Fruit fly (Drosophila melanogaster) whole organism, embryonic: ENCODE results near the gene CG5080.
A peak's percentile ranks its signal among the peaks of the same experiment; 100 is the strongest.

ENCODE experiments used
- Bteb2 ChIP-seq: fragments of 200-800 bp; sonication (Bioruptor generic); optimal IDR thresholded peaks from 2 replicates; lab custom pipeline; 2016; ENCODE audit warnings: missing biosample characterization, missing genetic modification characterization
- CG10654 ChIP-seq: fragments of 200-800 bp; sonication (Bioruptor generic); optimal IDR thresholded peaks from 2 replicates; lab custom pipeline; 2016; ENCODE audit warnings: missing biosample characterization, missing genetic modification characterization
- CG11085 ChIP-seq: fragments of 200-800 bp; sonication (Bioruptor generic); IDR thresholded peaks from 2 replicates; pipeline ENCODE4 v1.3.6; 2022; ENCODE audit warnings: missing biosample characterization, missing genetic modification characterization
- CG12299 ChIP-seq: fragments of 200-800 bp; sonication (Bioruptor generic); optimal IDR thresholded peaks from 2 replicates; lab custom pipeline; 2018; ENCODE audit warnings: missing biosample characterization, mild to moderate bottlenecking, missing genetic modification characterization
- CG12769 ChIP-seq: fragments of 200-800 bp; sonication (Bioruptor generic); optimal IDR thresholded peaks from 2 replicates; lab custom pipeline; 2019; ENCODE audit warnings: missing biosample characterization, mild to moderate bottlenecking, missing genetic modification characterization, moderate library complexity
- CG14667 ChIP-seq: fragments of 200-800 bp; sonication (Bioruptor generic); IDR thresholded peaks from 2 replicates; pipeline ENCODE4 v1.3.6; 2022; ENCODE audit warnings: missing biosample characterization, missing genetic modification characterization
- CG17359 ChIP-seq: fragments of 200-800 bp; sonication (Bioruptor generic); optimal IDR thresholded peaks from 3 replicates; lab custom pipeline; 2018; ENCODE audit warnings: missing biosample characterization, mild to moderate bottlenecking, missing genetic modification characterization, moderate library complexity
- CG17829 ChIP-seq: fragments of 200-800 bp; optimal IDR thresholded peaks from 2 replicates; lab custom pipeline; 2019; ENCODE audit warnings: missing biosample characterization, mild to moderate bottlenecking, missing genetic modification characterization, moderate library complexity
- CG32772 ChIP-seq: fragments of 200-800 bp; sonication (Bioruptor generic); IDR thresholded peaks from 2 replicates; pipeline ENCODE4 v1.3.6; 2022; ENCODE audit warnings: missing biosample characterization, missing genetic modification characterization
- CG5953 ChIP-seq: fragments of 200-800 bp; sonication (Bioruptor generic); IDR thresholded peaks from 2 replicates; pipeline ENCODE4 v1.3.6; 2022; ENCODE audit warnings: missing biosample characterization, missing genetic modification characterization
- CG9876 ChIP-seq: fragments of 200-800 bp; sonication (Bioruptor generic); optimal IDR thresholded peaks from 2 replicates; lab custom pipeline; 2016; ENCODE audit warnings: missing biosample characterization, missing genetic modification characterization
- CG9932 ChIP-seq: fragments of 200-800 bp; sonication (Bioruptor generic); IDR thresholded peaks from 2 replicates; pipeline ENCODE4 v1.3.6; 2022; ENCODE audit warnings: missing biosample characterization, missing genetic modification characterization
- CTCF ChIP-seq: fragments of 200-800 bp; sonication (Bioruptor generic); optimal IDR thresholded peaks from 2 replicates; lab custom pipeline; 2017; ENCODE audit warnings: missing biosample characterization, mild to moderate bottlenecking, missing genetic modification characterization, moderate library complexity
- Camta ChIP-seq: fragments of 200-800 bp; sonication (Bioruptor generic); optimal IDR thresholded peaks from 2 replicates; lab custom pipeline; 2016; ENCODE audit warnings: missing biosample characterization, missing genetic modification characterization
- Elba2 ChIP-seq: fragments of 200-800 bp; sonication (Bioruptor generic); optimal IDR thresholded peaks from 3 replicates; lab custom pipeline; 2016; ENCODE audit warnings: missing biosample characterization, missing genetic modification characterization
- Gsc ChIP-seq: fragments of 200-800 bp; sonication (Bioruptor generic); IDR thresholded peaks from 2 replicates; pipeline ENCODE4 v1.3.6; 2022; ENCODE audit warnings: missing biosample characterization, missing genetic modification characterization
- Gug ChIP-seq: fragments of 200-800 bp; sonication (Bioruptor generic); IDR thresholded peaks from 4 replicates; pipeline ENCODE4 v1.3.6; 2022; ENCODE audit warnings: missing biosample characterization, missing genetic modification characterization
- Hand ChIP-seq: fragments of 200-800 bp; sonication (Bioruptor generic); optimal IDR thresholded peaks from 2 replicates; lab custom pipeline; 2017; ENCODE audit warnings: mild to moderate bottlenecking, missing biosample characterization, missing genetic modification reagents, missing genetic modification characterization
- Hr78 ChIP-seq, 2 experiments: fragments of 200-800 bp in 1 of 2; fragments of >200 bp in 1 of 2; sonication (Bioruptor generic) in 1 of 2; optimal IDR thresholded peaks; 2 replicates each; lab custom pipeline; 2017 to 2019; ENCODE audit warnings: missing biosample characterization in 2 of 2, missing genetic modification characterization in 2 of 2, mild to moderate bottlenecking in 1 of 2, moderate library complexity in 1 of 2
- Mes4 ChIP-seq: fragments of 200-800 bp; sonication (Bioruptor generic); optimal IDR thresholded peaks from 2 replicates; lab custom pipeline; 2016; ENCODE audit warnings: missing biosample characterization, missing genetic modification characterization
- NC2α ChIP-seq: fragments of 200-800 bp; sonication (Bioruptor generic); optimal IDR thresholded peaks from 2 replicates; lab custom pipeline; 2016; ENCODE audit warnings: missing biosample characterization, missing genetic modification characterization
- Nf-YC ChIP-seq: fragments of 200-800 bp; optimal IDR thresholded peaks from 3 replicates; lab custom pipeline; 2019; ENCODE audit warnings: missing biosample characterization, mild to moderate bottlenecking, missing genetic modification characterization, moderate library complexity
- NfI ChIP-seq: fragments of 200-800 bp; sonication (Bioruptor generic); optimal IDR thresholded peaks from 3 replicates; lab custom pipeline; 2018; ENCODE audit warnings: missing biosample characterization, mild to moderate bottlenecking, missing genetic modification characterization, moderate library complexity
- Oli ChIP-seq: fragments of 200-800 bp; sonication (Bioruptor generic); optimal IDR thresholded peaks from 2 replicates; lab custom pipeline; 2018; ENCODE audit warnings: missing biosample characterization, mild to moderate bottlenecking, missing genetic modification characterization, moderate library complexity
- Pdp1 ChIP-seq, 2 experiments: fragments of 200-800 bp; sonication (Bioruptor generic); optimal IDR thresholded peaks; 3 replicates each; lab custom pipeline; 2016; ENCODE audit warnings: missing biosample characterization in 2 of 2, missing genetic modification characterization in 2 of 2, mild to moderate bottlenecking in 1 of 2, moderate library complexity in 1 of 2
- TFAM ChIP-seq: fragments of 200-800 bp; sonication (Bioruptor generic); optimal IDR thresholded peaks from 2 replicates; lab custom pipeline; 2017; ENCODE audit warnings: missing biosample characterization, missing genetic modification characterization, inconsistent platforms
- Trl ChIP-seq, 3 experiments: fragments of >200 bp in 2 of 3; fragments of 200-800 bp in 1 of 3; sonication (Bioruptor generic) in 1 of 3; optimal IDR thresholded peaks; 2 replicates in 1 of 3; 3 replicates in 2 of 3; lab custom pipeline; 2016 to 2017; ENCODE audit warnings: missing biosample characterization in 1 of 3, missing genetic modification characterization in 1 of 3
- Usf ChIP-seq: fragments of 200-800 bp; sonication (Bioruptor generic); optimal IDR thresholded peaks from 2 replicates; lab custom pipeline; 2017; ENCODE audit warnings: missing genotype, missing biosample characterization, missing genetic modification characterization
- abd-A ChIP-seq: fragments of 200-800 bp; sonication (Bioruptor generic); optimal IDR thresholded peaks from 3 replicates; lab custom pipeline; 2019; ENCODE audit warnings: missing biosample characterization, mild to moderate bottlenecking, missing genetic modification characterization, moderate library complexity
- ap ChIP-seq: fragments of 200-800 bp; sonication (Bioruptor generic); IDR thresholded peaks from 2 replicates; pipeline ENCODE4 v1.3.6; 2022; ENCODE audit warnings: missing biosample characterization, missing genetic modification characterization
- chm ChIP-seq: fragments of 200-800 bp; sonication (Bioruptor generic); IDR thresholded peaks from 2 replicates; pipeline ENCODE4 v1.3.6; 2022; ENCODE audit warnings: missing biosample characterization, missing genetic modification characterization
- dimm ChIP-seq: fragments of 200-800 bp; sonication (Bioruptor generic); IDR thresholded peaks from 2 replicates; pipeline ENCODE4 v1.3.6; 2022; ENCODE audit warnings: missing biosample characterization, missing genetic modification characterization
- disco-r ChIP-seq: fragments of 200-800 bp; sonication (Bioruptor generic); optimal IDR thresholded peaks from 2 replicates; lab custom pipeline; 2016; ENCODE audit warnings: missing biosample characterization, missing genetic modification characterization
- dm ChIP-seq: fragments of 200-800 bp; sonication (Bioruptor generic); optimal IDR thresholded peaks from 3 replicates; lab custom pipeline; 2016; ENCODE audit warnings: missing biosample characterization, missing genetic modification characterization
- en ChIP-seq: fragments of 200-800 bp; sonication (Bioruptor generic); optimal IDR thresholded peaks from 2 replicates; lab custom pipeline; 2016; ENCODE audit warnings: missing biosample characterization, missing genetic modification characterization
- fd3F ChIP-seq: fragments of 200-800 bp; sonication (Bioruptor generic); optimal IDR thresholded peaks from 2 replicates; lab custom pipeline; 2018; ENCODE audit warnings: missing biosample characterization, mild to moderate bottlenecking, missing genetic modification characterization, moderate library complexity
- gce ChIP-seq: fragments of 200-800 bp; sonication (Bioruptor generic); IDR thresholded peaks from 3 replicates; pipeline ENCODE4 v1.3.6; 2022; ENCODE audit warnings: missing biosample characterization, missing genetic modification characterization
- gfzf ChIP-seq: fragments of 200-800 bp; sonication (Bioruptor generic); optimal IDR thresholded peaks from 2 replicates; lab custom pipeline; 2016; ENCODE audit warnings: missing biosample characterization, mild to moderate bottlenecking, missing genetic modification characterization, moderate library complexity
- grn ChIP-seq: fragments of 200-800 bp; sonication (Bioruptor generic); optimal IDR thresholded peaks from 3 replicates; lab custom pipeline; 2017; ENCODE audit warnings: missing biosample characterization, missing genetic modification characterization
- ken ChIP-seq: fragments of 200-800 bp; sonication (Bioruptor generic); IDR thresholded peaks from 3 replicates; pipeline ENCODE4 v1.3.6; 2022; ENCODE audit warnings: missing biosample characterization, missing genetic modification characterization
- luna ChIP-seq: fragments of 200-800 bp; sonication (Bioruptor generic); optimal IDR thresholded peaks from 2 replicates; lab custom pipeline; 2016; ENCODE audit warnings: missing biosample characterization, missing genetic modification characterization
- pita ChIP-seq: fragments of 200-800 bp; sonication (Bioruptor generic); optimal IDR thresholded peaks from 2 replicates; lab custom pipeline; 2017; ENCODE audit warnings: missing biosample characterization, mild to moderate bottlenecking, missing genetic modification characterization
- pzg ChIP-seq: fragments of 200-800 bp; sonication (Bioruptor generic); optimal IDR thresholded peaks from 3 replicates; lab custom pipeline; 2018; ENCODE audit warnings: missing biosample characterization, mild to moderate bottlenecking, missing genetic modification characterization, moderate library complexity
- row ChIP-seq: fragments of 200-800 bp; sonication (Bioruptor generic); IDR thresholded peaks from 3 replicates; pipeline ENCODE4 v1.3.6; 2022; ENCODE audit warnings: missing biosample characterization, missing genetic modification characterization
- schlank ChIP-seq: fragments of 200-800 bp; sonication (Bioruptor generic); optimal IDR thresholded peaks from 2 replicates; lab custom pipeline; 2018; ENCODE audit warnings: missing biosample characterization, mild to moderate bottlenecking, missing genetic modification characterization
- seq ChIP-seq: fragments of 200-800 bp; sonication (Bioruptor generic); IDR thresholded peaks from 2 replicates; pipeline ENCODE4 v1.3.6; 2022; ENCODE audit warnings: missing biosample characterization, missing genetic modification characterization
- toy ChIP-seq: fragments of 200-800 bp; sonication (Bioruptor generic); IDR thresholded peaks from 2 replicates; pipeline ENCODE4 v1.3.6; 2022; ENCODE audit warnings: missing biosample characterization, missing genetic modification characterization
- vfl ChIP-seq: fragments of 200-800 bp; sonication (Bioruptor generic); optimal IDR thresholded peaks from 2 replicates; lab custom pipeline; 2016; ENCODE audit warnings: missing biosample characterization, missing genetic modification characterization
- wor ChIP-seq: fragments of 200-800 bp; sonication (Bioruptor generic); IDR thresholded peaks from 2 replicates; pipeline ENCODE4 v1.3.6; 2022; ENCODE audit warnings: missing biosample characterization, missing genetic modification characterization

The CG5080 gene

DNA sequence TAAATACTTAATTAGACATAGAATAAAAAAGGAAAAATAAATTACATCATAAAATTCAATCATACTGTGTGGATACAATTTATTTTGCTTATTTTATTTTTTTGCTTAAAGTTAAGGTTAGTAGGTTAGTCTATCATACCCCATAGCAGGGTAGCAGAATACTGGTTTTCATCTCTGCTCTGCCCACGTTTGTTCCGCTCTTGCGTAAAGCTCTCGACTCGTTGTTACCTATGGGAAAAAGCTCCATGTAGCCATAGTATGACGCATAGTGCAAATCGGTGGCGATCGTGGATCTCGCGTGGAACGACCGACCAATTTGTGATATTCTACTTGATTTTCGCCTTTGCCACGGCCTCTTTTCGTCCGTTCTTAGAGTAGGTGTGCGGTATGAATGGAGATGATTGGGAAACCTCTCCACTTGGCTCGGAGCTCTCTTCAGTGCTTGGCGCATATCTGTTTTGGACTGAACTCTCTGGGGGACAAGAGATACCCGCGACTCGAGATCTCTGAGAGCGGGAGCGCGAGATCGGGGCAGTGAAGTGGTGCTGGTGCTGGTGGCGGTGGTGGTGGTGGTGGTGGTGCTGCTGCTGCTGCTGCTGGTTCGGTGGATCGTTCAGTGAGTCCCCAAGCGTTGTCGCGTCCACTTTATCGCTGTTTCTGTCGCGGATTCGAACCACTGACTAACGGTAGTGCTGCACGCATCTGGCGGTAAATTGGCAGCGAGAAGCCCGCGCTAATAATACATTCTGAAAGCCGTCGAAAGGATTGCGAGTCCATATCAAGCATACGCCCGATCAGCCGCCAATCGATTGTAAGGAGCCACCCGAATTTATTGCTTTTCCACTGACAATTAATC lies 22.2 kb upstream of the CG5080 start, which contains the start of gene CG5001 (continued):
- TF ChIP-seq chm (GFP tag; lab: Robert Waterston, UW) (peak; percentile 82), TFAM (GFP tag; lab: Kevin White, UChicago) (no peak), Hand (GFP tag; lab: Kevin White, UChicago) (peak; percentile 57), CG17829 (peak; percentile 91), Camta (peak; percentile 59), luna (GFP tag; lab: Kevin White, UChicago) (no peak), Nf-YC (tag; lab: Kevin White, UChicago) (peak; percentile 82), CG10654 (GFP tag; lab: Kevin White, UChicago) (peak; percentile 74), pzg (GFP tag; lab: Kevin White, UChicago) (peak; percentile 2), CG12299 (tag; lab: Kevin White, UChicago) (peak; percentile 81), disco-r (GFP tag; lab: Kevin White, UChicago) (no peak), CG9876 (peak; percentile 19), seq (peak; percentile 61), schlank (tag; lab: Kevin White, UChicago) (peak; percentile 25), Mes4 (GFP tag; lab: Kevin White, UChicago) (peak; percentile 58), gfzf (GFP tag; lab: Kevin White, UChicago) (no peak), CG32772 (GFP tag; lab: Robert Waterston, UW) (peak; percentile 82), CTCF (GFP tag; lab: Kevin White, UChicago) (peak; percentile 65), ap (GFP tag; lab: Robert Waterston, UW) (peak; percentile 57), en (GFP tag; lab: Kevin White, UChicago) (peak; percentile 58), grn (GFP tag; lab: Kevin White, UChicago) (no peak), CG12769 (tag; lab: Kevin White, UChicago) (peak; percentile 90), CG9932 (GFP tag; lab: Robert Waterston, UW) (peak; percentile 88), Usf (GFP tag; lab: Kevin White, UChicago) (peak; percentile 30), Gug (GFP tag; lab: Robert Waterston, UW) (peak; percentile 76; the same call in 3 of the 4 replicates), NfI (GFP tag; lab: Kevin White, UChicago) (peak; percentile 79), CG17359 (peak; percentile 95), dm (GFP tag; lab: Kevin White, UChicago) (peak; percentile 34), Pdp1 (GFP tag; optimal IDR thresholded peaks at IDR 0.05; lab: Kevin White, UChicago) (peak; percentile 62 to 90), row (GFP tag; lab: Robert Waterston, UW) (peak; percentile 95), pita (GFP tag; lab: Kevin White, UChicago) (no peak), gce (GFP tag; lab: Robert Waterston, UW) (peak; percentile 89), wor (peak; percentile 51; the same call in 1 of the 2 replicates), CG11085 (GFP tag; lab: Robert Waterston, UW) (peak; percentile 59; the same call in 1 of the 2 replicates), dimm (peak; percentile 39; the same call in 1 of the 2 replicates), NC2α (GFP tag; lab: Kevin White, UChicago) (no peak), vfl (peak; percentile 47), fd3F (GFP tag; lab: Kevin White, UChicago) (peak; percentile 73), Hr78 (GFP tag; optimal IDR thresholded peaks at IDR 0.05; lab: Kevin White, UChicago) (peak in 1 of 2 experiments; percentile 61), CG14667 (GFP tag; lab: Robert Waterston, UW) (peak; percentile 78), Gsc (GFP tag; lab: Robert Waterston, UW) (peak; percentile 40; the same call in 1 of the 2 replicates), ken (GFP tag; lab: Robert Waterston, UW) (peak; percentile 63; the same call in 1 of the 3 replicates), Trl (optimal IDR thresholded peaks at IDR 0.05; lab: Kevin White, UChicago) (peak; percentile 76 to 95), Trl (GFP tag; optimal IDR thresholded peaks at IDR 0.05; lab: Kevin White, UChicago) (peak; percentile 62), CG5953 (GFP tag; lab: Robert Waterston, UW) (peak; percentile 74; the same call in 1 of the 2 replicates), abd-A (tag; lab: Kevin White, UChicago) (no peak), toy (GFP tag; lab: Robert Waterston, UW) (peak; percentile 72), Bteb2 (GFP tag; lab: Kevin White, UChicago) (peak; percentile 50), Elba2 (GFP tag; lab: Kevin White, UChicago) (no peak), Oli (peak; percentile 83)
